Worm (Caenorhabditis elegans): Measurements from ENCODE around the gene Y62H9A.8.

ce11 chrX:11910046-11910445 lies 17.8 kb upstream of the Y62H9A.8 start, which contains the start of gene Y62H9A.15:
- TF ChIP-seq mab-5 (tag; optimal IDR thresholded peaks at IDR 0.05) (no peak), snpc-4 (tag; optimal IDR thresholded peaks at IDR 0.05) (no peak), lin-13 (tag; optimal IDR thresholded peaks at IDR 0.05) (no peak), nhr-76 (tag; optimal IDR thresholded peaks at IDR 0.05) (no peak), lsy-2 (tag; optimal IDR thresholded peaks at IDR 0.05) (no peak), nhr-12 (tag; optimal IDR thresholded peaks at IDR 0.05) (no peak), unc-62 (GFP tag; optimal IDR thresholded peaks at IDR 0.05) (no peak), elt-3 (tag; optimal IDR thresholded peaks at IDR 0.05) (no peak), nhr-237 (tag; optimal IDR thresholded peaks at IDR 0.05) (no peak), ceh-39 (tag; optimal IDR thresholded peaks at IDR 0.05) (no peak), unc-39 (tag; optimal IDR thresholded peaks at IDR 0.05) (no peak), ztf-11 (tag; optimal IDR thresholded peaks at IDR 0.05) (no peak), mep-1 (tag; optimal IDR thresholded peaks at IDR 0.05) (no peak), blmp-1 (tag; optimal IDR thresholded peaks at IDR 0.05) (no peak)

All from whole organism, mixed stage, embryonic.